5 fruit fly cellular contexts compared by ENCODE assay signal in the genomic region with DNA sequence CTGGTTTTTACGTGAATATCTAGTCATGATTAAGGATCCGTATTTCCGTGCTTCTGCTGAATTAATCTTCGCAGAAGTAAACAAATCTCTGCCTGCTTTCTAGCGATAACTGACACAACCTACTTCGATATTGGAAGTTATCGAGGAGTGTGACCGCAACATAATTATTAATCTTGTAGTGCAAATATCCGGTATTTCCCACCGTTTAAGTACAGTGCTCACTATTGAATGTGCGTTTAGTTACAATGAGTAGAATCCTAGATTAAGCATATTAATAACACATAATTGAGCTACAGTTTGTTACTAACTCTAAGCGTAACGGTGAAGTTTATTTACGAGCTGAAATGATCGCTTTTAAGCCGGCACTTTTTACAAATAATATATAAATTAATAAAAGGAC.
TF ChIP-seq lines count a peak whose summit lies in the region.

No protein-coding gene starts in this region.

- peak; percentile 31 for TF ChIP-seq CTCF in whole organism, embryonic (GFP tag; optimal IDR thresholded peaks at IDR 0.05; lab: Kevin White, UChicago)

TF ChIP-seq in whole organism, adult, 20 proteins besides CTCF, POLR2A, EP300 and RAD21 (continues in another document):
- TF ChIP-seq tj (GFP tag; optimal IDR thresholded peaks at IDR 0.05; lab: Kevin White, UChicago) (no peak), cic (GFP tag; optimal IDR thresholded peaks at IDR 0.05; lab: Kevin White, UChicago) (peak; percentile 8), CG1620 (GFP tag; optimal IDR thresholded peaks at IDR 0.05; lab: Kevin White, UChicago) (no peak), ovo (GFP tag; optimal IDR thresholded peaks at IDR 0.05; lab: Kevin White, UChicago) (no peak), CG11617 (GFP tag; optimal IDR thresholded peaks at IDR 0.05; lab: Kevin White, UChicago) (peak; percentile 32), pad (GFP tag; optimal IDR thresholded peaks at IDR 0.05; lab: Kevin White, UChicago) (peak; percentile 0), Crg-1 (GFP tag; optimal IDR thresholded peaks at IDR 0.05; lab: Kevin White, UChicago) (no peak), CG33017 (tag; optimal IDR thresholded peaks at IDR 0.05; lab: Kevin White, UChicago) (peak; percentile 4), CG7101 (tag; optimal IDR thresholded peaks at IDR 0.05; lab: Kevin White, UChicago) (peak; percentile 45), bab1 (GFP tag; optimal IDR thresholded peaks at IDR 0.05; lab: Kevin White, UChicago) (peak; percentile 56), CG7045 (GFP tag; optimal IDR thresholded peaks at IDR 0.05; lab: Kevin White, UChicago) (no peak), Mnt (GFP tag; optimal IDR thresholded peaks at IDR 0.05; lab: Kevin White, UChicago) (peak; percentile 46), toe (GFP tag; optimal IDR thresholded peaks at IDR 0.05; lab: Kevin White, UChicago) (no peak), CG5204 (GFP tag; optimal IDR thresholded peaks at IDR 0.05; lab: Kevin White, UChicago) (no peak), Hr96 (GFP tag; optimal IDR thresholded peaks at IDR 0.05; lab: Kevin White, UChicago) (no peak), CG14711 (tag; optimal IDR thresholded peaks at IDR 0.05; lab: Kevin White, UChicago) (no peak), CG12768 (GFP tag; optimal IDR thresholded peaks at IDR 0.05; lab: Kevin White, UChicago) (no peak), cnc (optimal IDR thresholded peaks at IDR 0.05; lab: Kevin White, UChicago) (no peak)

TF ChIP-seq in whole organism, embryonic, 481 proteins besides CTCF, POLR2A, EP300 and RAD21 (continues in another document):
- no peak for TF ChIP-seq Sin3A (optimal IDR thresholded peaks at IDR 0.05; lab: Kevin White, UChicago)
- TF ChIP-seq tio (GFP tag; optimal IDR thresholded peaks at IDR 0.05; lab: Kevin White, UChicago), result no peak
- no peak for TF ChIP-seq CG4404 (GFP tag; IDR thresholded peaks at IDR 0.05; lab: Robert Waterston, UW)
- peak; percentile 45 for TF ChIP-seq lbe (GFP tag; optimal IDR thresholded peaks at IDR 0.05; lab: Kevin White, UChicago)
- TF ChIP-seq CG12219 (GFP tag; optimal IDR thresholded peaks at IDR 0.05; lab: Kevin White, UChicago), result peak; percentile 28
- TF ChIP-seq H2.0 (GFP tag; IDR thresholded peaks at IDR 0.05; lab: Robert Waterston, UW), result peak; percentile 33; the same call in 1 of the 2 replicates
- TF ChIP-seq seq (GFP tag; IDR thresholded peaks at IDR 0.05; lab: Robert Waterston, UW), result 0 out of 2 replicates have a peak, but pooled peaks have one; percentile 22
- no peak for TF ChIP-seq crc (GFP tag; optimal IDR thresholded peaks at IDR 0.05; lab: Kevin White, UChicago)
- peak; percentile 38 for TF ChIP-seq gcm (GFP tag; optimal IDR thresholded peaks at IDR 0.05; lab: Kevin White, UChicago)
- TF ChIP-seq CG6791 (GFP tag; IDR thresholded peaks at IDR 0.05; lab: Robert Waterston, UW; ENCODE audit: partially characterized antibody), result peak; percentile 50; the same call in 1 of the 3 replicates
- peak; percentile 61 for TF ChIP-seq CG14441 (GFP tag; IDR thresholded peaks at IDR 0.05; lab: Robert Waterston, UW)
- TF ChIP-seq yki (optimal IDR thresholded peaks at IDR 0.05; lab: Kevin White, UChicago), result no peak
- TF ChIP-seq tna (GFP tag; IDR thresholded peaks at IDR 0.05; lab: Robert Waterston, UW; ENCODE audit: partially characterized antibody), result no peak
- peak; percentile 38; the same call in 1 of the 4 replicates for TF ChIP-seq Gug (GFP tag; IDR thresholded peaks at IDR 0.05; lab: Robert Waterston, UW)
- peak; percentile 54 for TF ChIP-seq Scr (GFP tag; IDR thresholded peaks at IDR 0.05; lab: Robert Waterston, UW; ENCODE audit: partially characterized antibody)
- peak; percentile 33 for TF ChIP-seq CG10267 (tag; optimal IDR thresholded peaks at IDR 0.05; lab: Kevin White, UChicago)

TF ChIP-seq in whole organism, prepupa, 60 proteins besides CTCF, POLR2A, EP300 and RAD21 (continues in another document):
- TF ChIP-seq cyc (GFP tag; optimal IDR thresholded peaks at IDR 0.05; lab: Kevin White, UChicago) (peak; percentile 54), eg (GFP tag; IDR thresholded peaks at IDR 0.05; lab: Robert Waterston, UW) (peak; percentile 77), fkh (GFP tag; optimal IDR thresholded peaks at IDR 0.05; lab: Kevin White, UChicago) (peak; percentile 90), CG31627 (GFP tag; optimal IDR thresholded peaks at IDR 0.05; lab: Kevin White, UChicago) (peak; percentile 35), spab (GFP tag; optimal IDR thresholded peaks at IDR 0.05; lab: Kevin White, UChicago) (no peak), Gug (GFP tag; IDR thresholded peaks at IDR 0.05; lab: Robert Waterston, UW) (0 out of 2 replicates have a peak, but pooled peaks have one; percentile 9), Sox14 (GFP tag; optimal IDR thresholded peaks at IDR 0.05; lab: Kevin White, UChicago) (peak; percentile 36), CG15336 (GFP tag; IDR thresholded peaks at IDR 0.05; lab: Robert Waterston, UW) (0 out of 2 replicates have a peak, but pooled peaks have one; percentile 36), lz (GFP tag; optimal IDR thresholded peaks at IDR 0.05; lab: Kevin White, UChicago) (peak; percentile 38), Sox15 (GFP tag; optimal IDR thresholded peaks at IDR 0.05; lab: Kevin White, UChicago) (peak; percentile 12), OdsH (GFP tag; optimal IDR thresholded peaks at IDR 0.05; lab: Kevin White, UChicago) (no peak), Lpt (GFP tag; optimal IDR thresholded peaks at IDR 0.05; lab: Kevin White, UChicago) (no peak), esn (GFP tag; optimal IDR thresholded peaks at IDR 0.05; lab: Kevin White, UChicago) (peak; percentile 43), Hr4 (GFP tag; optimal IDR thresholded peaks at IDR 0.05; lab: Kevin White, UChicago) (no peak), salr (GFP tag; optimal IDR thresholded peaks at IDR 0.05; lab: Kevin White, UChicago) (peak in 1 of 2 experiments; percentile 21), Hr38 (GFP tag; optimal IDR thresholded peaks at IDR 0.05; lab: Kevin White, UChicago) (no peak), CG10631 (GFP tag; optimal IDR thresholded peaks at IDR 0.05; lab: Kevin White, UChicago) (no peak), CG3032 (tag; optimal IDR thresholded peaks at IDR 0.05; lab: Kevin White, UChicago) (peak; percentile 33)

TF ChIP-seq in whole organism, pupa, 21 proteins besides CTCF, POLR2A, EP300 and RAD21 (continues in another document):
- TF ChIP-seq CG12605 (GFP tag; IDR thresholded peaks at IDR 0.05; lab: Robert Waterston, UW) (no peak), CG4496 (GFP tag; IDR thresholded peaks at IDR 0.05; lab: Robert Waterston, UW) (peak; percentile 58; the same call in 2 of the 3 replicates), CG15710 (tag; optimal IDR thresholded peaks at IDR 0.05; lab: Kevin White, UChicago) (peak; percentile 31), CG10348 (GFP tag; IDR thresholded peaks at IDR 0.05; lab: Robert Waterston, UW) (no peak), CG14655 (GFP tag; optimal IDR thresholded peaks at IDR 0.05; lab: Kevin White, UChicago) (no peak), CG8301 (tag; optimal IDR thresholded peaks at IDR 0.05; lab: Kevin White, UChicago) (no peak), Pif1A (GFP tag; optimal IDR thresholded peaks at IDR 0.05; lab: Kevin White, UChicago) (no peak), CG32121 (GFP tag; IDR thresholded peaks at IDR 0.05; lab: Robert Waterston, UW) (no peak; the same call in 1 of the 2 replicates), Ets98B (GFP tag; IDR thresholded peaks at IDR 0.05; lab: Robert Waterston, UW) (peak; percentile 36), CG9948 (tag; optimal IDR thresholded peaks at IDR 0.05; lab: Kevin White, UChicago) (peak; percentile 0), CG8159 (tag; optimal IDR thresholded peaks at IDR 0.05; lab: Kevin White, UChicago) (no peak), CG17806 (tag; optimal IDR thresholded peaks at IDR 0.05; lab: Kevin White, UChicago) (no peak), Snoo (tag; optimal IDR thresholded peaks at IDR 0.05; lab: Kevin White, UChicago) (no peak), D1 (tag; optimal IDR thresholded peaks at IDR 0.05; lab: Kevin White, UChicago) (no peak), rn (GFP tag; IDR thresholded peaks at IDR 0.05; lab: Robert Waterston, UW) (no peak), EcR (GFP tag; optimal IDR thresholded peaks at IDR 0.05; lab: Kevin White, UChicago) (no peak), fd96Ca (GFP tag; IDR thresholded peaks at IDR 0.05; lab: Robert Waterston, UW) (0 out of 3 replicates have a peak, but pooled peaks have one; percentile 18), CG13204 (GFP tag; optimal IDR thresholded peaks at IDR 0.05; lab: Kevin White, UChicago) (no peak), CG34367 (tag; optimal IDR thresholded peaks at IDR 0.05; lab: Kevin White, UChicago) (peak; percentile 13), Pif1B (GFP tag; optimal IDR thresholded peaks at IDR 0.05; lab: Kevin White, UChicago) (no peak)

TF ChIP-seq in whole organism, wandering third instar larva, 38 proteins besides CTCF, POLR2A, EP300 and RAD21:
- TF ChIP-seq HLH106 (tag; optimal IDR thresholded peaks at IDR 0.05; lab: Kevin White, UChicago) (peak; percentile 45), Rel (GFP tag; optimal IDR thresholded peaks at IDR 0.05; lab: Kevin White, UChicago) (no peak), Rel (tag; optimal IDR thresholded peaks at IDR 0.05; lab: Kevin White, UChicago) (peak; percentile 99), CG9705 (GFP tag; optimal IDR thresholded peaks at IDR 0.05; lab: Kevin White, UChicago) (peak; percentile 9), ey (GFP tag; optimal IDR thresholded peaks at IDR 0.05; lab: Kevin White, UChicago) (peak; percentile 22), foxo (GFP tag; optimal IDR thresholded peaks at IDR 0.05; lab: Kevin White, UChicago) (peak in 1 of 2 experiments; percentile 43), dmrt93B (GFP tag; optimal IDR thresholded peaks at IDR 0.05; lab: Kevin White, UChicago) (no peak)
